Worm (Caenorhabditis elegans) whole organism, L4 larva: ENCODE results near the gene Y27F2A.11.
"Not testable (repeated sequence)": the region's sequence is repeated elsewhere in the genome, so short reads cannot be mapped to it uniquely, and the experiment has no call there.

Experiments used
- daf-8 ChIP-seq: fragments of 200-800 bp; sonication (Bioruptor generic); IDR thresholded peaks from 2 replicates; pipeline ENCODE4 v1.3.6; 2022; ENCODE audit warnings: missing genetic modification characterization, missing compliant biosample characterization
- nhr-77 ChIP-seq: fragments of 150-350 bp; optimal IDR thresholded peaks from 2 replicates; lab custom pipeline; 2014; ENCODE audit warnings: missing biosample characterization, missing genetic modification characterization
- snpc-4 ChIP-seq: fragments of 150-350 bp; optimal IDR thresholded peaks from 2 replicates; lab custom pipeline; 2014; ENCODE audit warnings: missing biosample characterization, missing genetic modification characterization
- unc-39 ChIP-seq: sonication (generic microtip); optimal IDR thresholded peaks from 2 replicates; lab custom pipeline; 2017; ENCODE audit warnings: missing biosample characterization, missing genetic modification characterization
- unc-62 ChIP-seq, 3 experiments: fragments of 150-350 bp in 1 of 3; sonication (generic microtip); optimal IDR thresholded peaks in 2 of 3; peaks in 1 of 3; 1 replicate in 1 of 3; 2 replicates in 2 of 3; lab custom pipeline; 2014 to 2017; ENCODE audit warnings: missing biosample characterization in 3 of 3, missing genetic modification characterization in 3 of 3, missing genetic modification reagents in 3 of 3, missing genotype in 1 of 3
- ztf-11 ChIP-seq: fragments of 150-350 bp; optimal IDR thresholded peaks from 2 replicates; lab custom pipeline; 2014; ENCODE audit warnings: missing biosample characterization, missing genetic modification characterization

- not testable (repeated sequence) for TF ChIP-seq unc-62 (GFP tag; optimal IDR thresholded peaks at IDR 0.05 in 1 of 2; lab: Kevin White, UChicago); unc-62 (tag; optimal IDR thresholded peaks at IDR 0.05; lab: Kevin White, UChicago); ztf-11 (tag; lab: Kevin White, UChicago); daf-8 (GFP tag; lab: Robert Waterston, UW); nhr-77; unc-39 (tag; lab: Kevin White, UChicago); snpc-4 (tag; lab: Kevin White, UChicago)
These were observed 44.6 kb upstream of the Y27F2A.11 start, which contains the start of gene sri-43 for ce11 chrII:3144552-3144951.
